Fruit fly (Drosophila melanogaster) whole organism: Measurements from ENCODE around the gene CG10086.

ENCODE experiments used
- EcR ChIP-seq, 2 experiments: fragments of >200 bp; optimal IDR thresholded peaks; 2 replicates each; lab custom pipeline; 2017; ENCODE audit warnings: missing biosample characterization in 2 of 2, missing genetic modification characterization in 2 of 2, missing genetic modification reagents in 2 of 2
- pan ChIP-seq: fragments of >200 bp; optimal IDR thresholded peaks from 2 replicates; lab custom pipeline; 2017
- psq ChIP-seq: fragments of >200 bp; optimal IDR thresholded peaks from 2 replicates; lab custom pipeline; 2017

DNA sequence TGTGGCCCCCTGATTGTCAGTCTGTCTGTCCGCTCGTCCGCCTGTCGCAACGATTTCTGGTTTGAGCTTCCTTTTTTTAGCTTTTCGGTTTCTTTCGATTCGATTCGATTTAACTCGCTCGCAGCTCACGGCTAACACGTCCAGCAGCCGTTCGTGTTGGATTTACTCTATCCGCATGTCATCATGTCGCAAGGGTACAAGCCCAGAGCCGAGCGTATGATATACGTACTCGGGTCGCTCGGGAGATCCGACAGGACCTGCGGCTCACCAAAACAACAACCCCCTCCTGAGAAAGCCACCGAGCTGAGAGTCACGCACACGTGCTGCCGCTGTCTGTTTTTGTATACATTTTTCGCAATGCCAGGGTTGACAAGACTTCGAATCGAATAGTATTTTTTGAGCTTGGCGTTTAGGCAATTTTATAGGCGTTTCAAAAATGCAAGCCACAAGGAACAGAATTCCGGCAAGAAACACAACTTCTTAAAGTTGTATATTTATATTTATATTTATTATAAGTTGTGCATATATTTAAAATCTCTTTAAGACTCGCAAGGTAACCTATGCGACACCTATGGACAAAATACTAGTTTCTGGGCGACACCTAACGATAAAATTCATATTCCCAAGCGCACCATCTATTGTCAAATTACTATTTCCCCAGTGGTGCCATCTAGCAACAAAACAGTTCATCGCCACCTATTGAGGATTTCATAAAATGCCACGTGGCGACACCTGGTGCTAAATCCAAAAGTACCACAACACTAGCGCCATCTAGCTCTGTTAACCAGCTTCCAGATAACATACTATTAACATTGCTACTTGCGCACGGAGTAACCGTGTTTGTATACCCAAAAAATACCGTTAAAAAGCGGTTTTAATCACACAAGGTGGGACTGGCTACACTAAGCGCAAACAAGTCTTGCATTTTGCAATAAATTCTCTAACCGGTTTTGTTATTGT is 19.5 kb downstream of the CG10086 start, which contains the start of the genes CG2993 and sgll:
- TF ChIP-seq psq (lab: Kevin White, UChicago) (no peak), pan (lab: Kevin White, UChicago) (no peak), EcR (GFP tag; optimal IDR thresholded peaks at IDR 0.05; lab: Kevin White, UChicago) (no peak)
